Fruit fly (Drosophila melanogaster) whole organism, prepupa: ENCODE results near the gene CG3739.

Experiments
- Blimp-1 ChIP-seq: fragments of 200-800 bp; sonication (Bioruptor generic); optimal IDR thresholded peaks from 3 replicates; lab custom pipeline; 2017; ENCODE audit warnings: missing biosample characterization, missing genetic modification characterization, mild to moderate bottlenecking, moderate library complexity, missing genetic modification reagents
- CG10669 ChIP-seq: fragments of 200-800 bp; sonication (Bioruptor generic); optimal IDR thresholded peaks from 3 replicates; lab custom pipeline; 2018; ENCODE audit warnings: missing biosample characterization, mild to moderate bottlenecking, missing genetic modification characterization, moderate library complexity
- CG11762 ChIP-seq: fragments of 200-800 bp; sonication (Bioruptor generic); optimal IDR thresholded peaks from 3 replicates; lab custom pipeline; 2016; ENCODE audit warnings: missing biosample characterization, missing genetic modification characterization; ENCODE audit not compliant: insufficient read depth
- CG15336 ChIP-seq: fragments of 200-800 bp; sonication (Bioruptor generic); IDR thresholded peaks from 2 replicates; pipeline ENCODE4 v1.3.6; 2022; ENCODE audit warnings: missing biosample characterization, missing genetic modification characterization
- CG1621 ChIP-seq: fragments of 200-800 bp; sonication (Bioruptor generic); optimal IDR thresholded peaks from 3 replicates; lab custom pipeline; 2018; ENCODE audit warnings: missing biosample characterization, mild to moderate bottlenecking, missing genetic modification characterization
- CG16779 ChIP-seq: fragments of 200-800 bp; sonication (Bioruptor generic); optimal IDR thresholded peaks from 3 replicates; lab custom pipeline; 2017; ENCODE audit warnings: missing biosample characterization, mild to moderate bottlenecking, missing genetic modification characterization
- CG3032 ChIP-seq: fragments of 200-800 bp; optimal IDR thresholded peaks from 2 replicates; lab custom pipeline; 2019; ENCODE audit warnings: missing biosample characterization, mild to moderate bottlenecking, missing genetic modification characterization, moderate library complexity
- CG31627 ChIP-seq: fragments of 200-800 bp; sonication (Bioruptor generic); optimal IDR thresholded peaks from 3 replicates; lab custom pipeline; 2016; ENCODE audit warnings: missing biosample characterization, missing genetic modification characterization
- CG32006 ChIP-seq: fragments of 200-800 bp; sonication (Bioruptor generic); optimal IDR thresholded peaks from 3 replicates; lab custom pipeline; 2017; ENCODE audit warnings: missing biosample characterization, mild to moderate bottlenecking, missing genetic modification characterization
- CG3919 ChIP-seq: fragments of 200-800 bp; sonication (Bioruptor generic); optimal IDR thresholded peaks from 3 replicates; lab custom pipeline; 2016; ENCODE audit warnings: missing biosample characterization, missing genetic modification characterization
- CG4318 ChIP-seq: fragments of 200-800 bp; sonication (Bioruptor generic); optimal IDR thresholded peaks from 3 replicates; lab custom pipeline; 2017; ENCODE audit warnings: missing biosample characterization, mild to moderate bottlenecking, missing genetic modification characterization
- CG6276 ChIP-seq: fragments of 200-800 bp; sonication (Bioruptor generic); optimal IDR thresholded peaks from 2 replicates; lab custom pipeline; 2017; ENCODE audit warnings: missing biosample characterization, mild to moderate bottlenecking, missing genetic modification characterization
- CG6792 ChIP-seq: fragments of 200-800 bp; sonication (Bioruptor generic); optimal IDR thresholded peaks from 3 replicates; lab custom pipeline; 2016; ENCODE audit warnings: missing biosample characterization, missing genetic modification characterization
- CG6854 ChIP-seq: fragments of 200-800 bp; sonication (Bioruptor generic); optimal IDR thresholded peaks from 2 replicates; lab custom pipeline; 2017; ENCODE audit warnings: missing biosample characterization, mild to moderate bottlenecking, missing genetic modification characterization
- CG8119 ChIP-seq: fragments of 200-800 bp; sonication (Bioruptor generic); IDR thresholded peaks from 3 replicates; pipeline ENCODE4 v1.3.6; 2022; ENCODE audit warnings: missing biosample characterization, missing genetic modification characterization
- CG8319 ChIP-seq: fragments of 200-800 bp; sonication (Bioruptor generic); optimal IDR thresholded peaks from 3 replicates; lab custom pipeline; 2016; ENCODE audit warnings: missing biosample characterization, missing genetic modification characterization
- CG9139 ChIP-seq: fragments of 200-800 bp; sonication (Bioruptor generic); optimal IDR thresholded peaks from 3 replicates; lab custom pipeline; 2017; ENCODE audit warnings: missing biosample characterization, mild to moderate bottlenecking, missing genetic modification characterization
- Eip75B ChIP-seq: fragments of 200-800 bp; sonication (Bioruptor generic); optimal IDR thresholded peaks from 3 replicates; lab custom pipeline; 2016; ENCODE audit warnings: missing biosample characterization, missing genetic modification characterization
- Eip78C ChIP-seq: fragments of 200-800 bp; sonication (Bioruptor generic); peaks from one replicate; lab custom pipeline; 2016; ENCODE audit warnings: missing biosample characterization, missing genetic modification characterization
- Eip93F ChIP-seq: fragments of 200-800 bp; sonication (Bioruptor generic); optimal IDR thresholded peaks from 2 replicates; lab custom pipeline; 2016; ENCODE audit warnings: missing biosample characterization, mild to moderate bottlenecking, missing genetic modification characterization
- Ets96B ChIP-seq: fragments of 200-800 bp; optimal IDR thresholded peaks from 2 replicates; lab custom pipeline; 2019; ENCODE audit warnings: missing biosample characterization, mild to moderate bottlenecking, missing genetic modification characterization, moderate library complexity
- Gug ChIP-seq: fragments of 200-800 bp; sonication (Bioruptor generic); IDR thresholded peaks from 2 replicates; pipeline ENCODE4 v1.3.6; 2022; ENCODE audit warnings: missing biosample characterization, missing genetic modification characterization
- Hr39 ChIP-seq: fragments of 200-800 bp; sonication (Bioruptor generic); optimal IDR thresholded peaks from 2 replicates; lab custom pipeline; 2016; ENCODE audit warnings: missing biosample characterization, missing genetic modification characterization
- Lpt ChIP-seq: fragments of 200-800 bp; sonication (Bioruptor generic); optimal IDR thresholded peaks from 3 replicates; lab custom pipeline; 2016; ENCODE audit warnings: missing biosample characterization, missing genetic modification characterization
- Met ChIP-seq: fragments of 200-800 bp; sonication (Bioruptor generic); optimal IDR thresholded peaks from 3 replicates; lab custom pipeline; 2016; ENCODE audit warnings: missing biosample characterization, missing genetic modification characterization
- OdsH ChIP-seq: fragments of 200-800 bp; sonication (Bioruptor generic); optimal IDR thresholded peaks from 3 replicates; lab custom pipeline; 2016; ENCODE audit warnings: missing biosample characterization, missing genetic modification characterization
- Smox ChIP-seq: fragments of 200-800 bp; sonication (Bioruptor generic); optimal IDR thresholded peaks from 3 replicates; lab custom pipeline; 2016; ENCODE audit warnings: missing biosample characterization, missing genetic modification characterization
- Sox102F ChIP-seq: fragments of 200-800 bp; sonication (Bioruptor generic); optimal IDR thresholded peaks from 2 replicates; lab custom pipeline; 2016; ENCODE audit warnings: missing biosample characterization, mild to moderate bottlenecking, missing genetic modification characterization
- Sox14 ChIP-seq: fragments of 200-800 bp; sonication (Bioruptor generic); optimal IDR thresholded peaks from 3 replicates; lab custom pipeline; 2016; ENCODE audit warnings: missing biosample characterization, missing genetic modification characterization
- acj6 ChIP-seq: fragments of 200-800 bp; sonication (Bioruptor generic); optimal IDR thresholded peaks from 3 replicates; lab custom pipeline; 2016; ENCODE audit warnings: missing biosample characterization, missing genetic modification characterization
- dac ChIP-seq: fragments of 200-800 bp; sonication (Bioruptor generic); optimal IDR thresholded peaks from 2 replicates; lab custom pipeline; 2017; ENCODE audit warnings: missing biosample characterization, mild to moderate bottlenecking, missing genetic modification characterization
- esn ChIP-seq: fragments of 200-800 bp; sonication (Bioruptor generic); optimal IDR thresholded peaks from 2 replicates; lab custom pipeline; 2016; ENCODE audit warnings: missing biosample characterization, mild to moderate bottlenecking, missing genetic modification characterization, moderate library complexity
- fd59A ChIP-seq: fragments of 200-800 bp; sonication (Bioruptor generic); optimal IDR thresholded peaks from 2 replicates; lab custom pipeline; 2017; ENCODE audit warnings: missing biosample characterization, mild to moderate bottlenecking, missing genetic modification characterization, missing genetic modification reagents
- fd85E ChIP-seq: fragments of 200-800 bp; sonication (Bioruptor generic); optimal IDR thresholded peaks from 3 replicates; lab custom pipeline; 2016; ENCODE audit warnings: missing biosample characterization, missing genetic modification characterization
- fkh ChIP-seq: fragments of 200-800 bp; sonication (Bioruptor generic); optimal IDR thresholded peaks from 3 replicates; lab custom pipeline; 2017; ENCODE audit warnings: missing biosample characterization, mild to moderate bottlenecking, missing genetic modification characterization, moderate library complexity
- lz ChIP-seq: fragments of 200-800 bp; sonication (Bioruptor generic); optimal IDR thresholded peaks from 3 replicates; lab custom pipeline; 2016; ENCODE audit warnings: missing biosample characterization, missing genetic modification characterization
- net ChIP-seq: fragments of 200-800 bp; sonication (Bioruptor generic); optimal IDR thresholded peaks from 3 replicates; lab custom pipeline; 2016; ENCODE audit warnings: missing biosample characterization, missing genetic modification characterization
- pdm3 ChIP-seq: fragments of 200-800 bp; sonication (Bioruptor generic); optimal IDR thresholded peaks from 3 replicates; lab custom pipeline; 2016; ENCODE audit warnings: missing biosample characterization, missing genetic modification characterization
- salr ChIP-seq, 2 experiments: fragments of 200-800 bp; sonication (Bioruptor generic); optimal IDR thresholded peaks; 3 replicates each; lab custom pipeline; 2016 to 2018; ENCODE audit warnings: missing biosample characterization in 2 of 2, missing genetic modification characterization in 2 of 2, mild to moderate bottlenecking in 1 of 2
- spab ChIP-seq: fragments of 200-800 bp; sonication (Bioruptor generic); optimal IDR thresholded peaks from 2 replicates; lab custom pipeline; 2017; ENCODE audit warnings: missing biosample characterization, mild to moderate bottlenecking, missing genetic modification characterization, missing genetic modification reagents
- ss ChIP-seq, 2 experiments: fragments of 200-800 bp; sonication (Bioruptor generic); optimal IDR thresholded peaks; 2 replicates in 1 of 2; 3 replicates in 1 of 2; lab custom pipeline; 2017 to 2018; ENCODE audit warnings: mild to moderate bottlenecking in 2 of 2, missing biosample characterization in 2 of 2, missing genetic modification characterization in 2 of 2, moderate library complexity in 1 of 2
- svp ChIP-seq: fragments of 200-800 bp; sonication (Bioruptor generic); peaks from one replicate; lab custom pipeline; 2016; ENCODE audit warnings: missing biosample characterization, missing genetic modification characterization
- topi ChIP-seq: fragments of 200-800 bp; sonication (Bioruptor generic); optimal IDR thresholded peaks from 3 replicates; lab custom pipeline; 2016; ENCODE audit warnings: missing biosample characterization, missing genetic modification characterization
- vri ChIP-seq: fragments of 200-800 bp; sonication (Bioruptor generic); optimal IDR thresholded peaks from 3 replicates; lab custom pipeline; 2016; ENCODE audit warnings: missing biosample characterization, mild to moderate bottlenecking, missing genetic modification characterization

CG3739 gene

DNA sequence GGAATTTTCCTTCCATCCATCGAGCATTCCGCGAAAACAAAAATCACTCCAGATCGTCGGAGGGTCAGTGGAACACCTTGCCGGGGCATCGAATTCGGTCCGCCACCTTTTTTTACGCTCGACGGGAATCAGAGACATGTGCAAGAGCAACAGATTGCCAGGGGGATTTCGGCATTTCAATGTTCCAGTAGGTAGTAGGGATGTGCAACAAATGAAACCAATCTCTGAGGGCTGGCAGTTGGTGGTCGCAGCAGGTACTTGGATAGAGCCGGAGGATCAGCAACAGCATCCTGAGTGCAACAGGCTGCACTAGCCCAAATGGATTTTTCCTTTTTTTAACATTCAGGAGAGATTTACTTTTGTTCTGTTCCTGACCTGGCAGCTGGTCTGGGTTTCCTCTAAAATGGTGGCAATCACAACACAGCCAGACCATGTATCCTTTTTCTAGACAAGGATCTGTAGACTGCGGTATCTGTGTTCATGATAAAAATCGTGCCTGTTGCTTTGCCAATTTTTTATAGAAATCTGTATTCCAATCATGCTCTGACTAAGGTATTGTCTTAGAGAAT, 42.7 kb upstream of the CG3739 start:
- TF ChIP-seq lz (GFP tag; lab: Kevin White, UChicago): no peak
- TF ChIP-seq CG6792 (GFP tag; lab: Kevin White, UChicago): no peak
- TF ChIP-seq salr (GFP tag; optimal IDR thresholded peaks at IDR 0.05; lab: Kevin White, UChicago): no peak

DNA sequence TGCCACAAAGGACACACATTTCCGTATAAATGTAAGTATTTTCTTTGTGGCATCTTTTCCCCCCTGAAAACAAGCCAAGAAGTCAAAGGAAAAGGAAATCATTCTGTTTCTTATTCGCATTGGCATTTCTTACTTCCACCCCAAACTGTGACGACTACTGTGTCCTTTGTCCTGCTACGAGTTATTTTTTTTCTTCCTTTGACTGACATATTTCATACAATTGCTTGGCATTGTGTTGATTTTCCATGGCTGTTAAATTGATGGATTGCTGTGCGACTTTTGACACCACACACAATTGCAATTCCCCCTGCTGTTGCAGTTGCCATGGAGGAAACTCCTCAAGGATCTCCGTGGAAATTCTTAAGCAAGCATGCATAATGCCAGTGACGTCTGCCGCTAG, 41.0 kb upstream of the CG3739 start:
- TF ChIP-seq fd59A (GFP tag; lab: Kevin White, UChicago) (no peak), Blimp-1 (GFP tag; lab: Kevin White, UChicago) (no peak), CG6854 (GFP tag; lab: Kevin White, UChicago) (no peak), spab (no peak), Ets96B (tag; lab: Kevin White, UChicago) (no peak), CG8319 (no peak), pdm3 (GFP tag; lab: Kevin White, UChicago) (no peak), CG11762 (GFP tag; lab: Kevin White, UChicago) (no peak), Sox14 (GFP tag; lab: Kevin White, UChicago) (no peak), topi (no peak)
- TF ChIP-seq, all 60 proteins: peak for 0

DNA sequence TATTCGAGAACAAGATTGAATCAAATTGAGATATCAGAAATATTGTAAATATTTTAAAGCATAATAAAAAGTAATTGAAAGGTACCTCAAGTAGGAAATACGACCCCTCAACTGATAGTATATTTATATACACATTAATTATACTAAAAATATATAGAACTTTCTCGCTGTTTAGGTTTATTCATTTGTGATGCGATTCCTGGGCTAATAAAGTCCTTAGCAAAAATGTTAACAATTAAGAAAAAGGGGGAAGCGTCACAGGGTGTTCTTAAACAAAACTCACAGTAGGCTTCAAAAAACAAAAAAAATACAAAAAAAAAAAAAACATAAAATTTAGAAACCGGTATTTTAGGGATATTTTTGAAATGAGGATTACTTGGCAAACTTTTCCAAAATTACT, 39.4 kb upstream of the CG3739 start, which contains the start of gene CG43203:
CG43203 (plus strand) TSS at position 301 of the 400 bp plus-strand sequence.
- no peak for TF ChIP-seq fkh (GFP tag; lab: Kevin White, UChicago)
- TF ChIP-seq Met (GFP tag; lab: Kevin White, UChicago): no peak
- TF ChIP-seq Eip78C: peak; percentile 36
- peak; percentile 55 for TF ChIP-seq svp (GFP tag; lab: Kevin White, UChicago)

DNA sequence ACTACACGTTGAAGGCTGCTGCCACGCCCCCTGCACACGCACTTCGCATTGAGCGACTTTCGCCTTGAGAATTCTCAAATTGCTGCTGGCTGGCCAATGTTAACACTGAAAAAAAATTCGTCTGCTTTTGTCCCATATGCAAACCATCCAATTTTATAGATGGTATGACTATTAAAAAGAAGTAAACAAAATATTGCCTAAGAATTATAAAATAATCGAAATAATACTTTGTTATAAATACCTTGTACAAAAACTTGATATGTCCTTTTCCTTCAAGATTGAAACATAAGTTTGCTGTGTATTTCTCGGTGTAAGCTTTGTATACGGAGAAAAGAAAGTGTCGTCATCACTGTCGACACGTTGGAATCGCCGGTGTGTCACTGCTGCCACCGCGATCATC, 30.3 kb upstream of the CG3739 start:
- TF ChIP-seq CG6854 (GFP tag; lab: Kevin White, UChicago) (no peak), OdsH (GFP tag; lab: Kevin White, UChicago) (peak; percentile 35), CG9139 (GFP tag; lab: Kevin White, UChicago) (no peak), esn (GFP tag; lab: Kevin White, UChicago) (peak; percentile 53), CG10669 (no peak), CG4318 (GFP tag; lab: Kevin White, UChicago) (no peak), CG8119 (GFP tag; lab: Robert Waterston, UW) (no peak), Eip93F (no peak), Hr39 (GFP tag; lab: Kevin White, UChicago) (peak; percentile 35), Gug (GFP tag; lab: Robert Waterston, UW) (no peak), Ets96B (tag; lab: Kevin White, UChicago) (no peak), CG15336 (no peak), pdm3 (GFP tag; lab: Kevin White, UChicago) (peak; percentile 30), CG1621 (no peak), acj6 (peak; percentile 38), CG31627 (GFP tag; lab: Kevin White, UChicago) (peak; percentile 17), CG3032 (tag; lab: Kevin White, UChicago) (no peak), Met (GFP tag; lab: Kevin White, UChicago) (peak; percentile 55), fd85E (GFP tag; lab: Kevin White, UChicago) (no peak), dac (GFP tag; lab: Kevin White, UChicago) (no peak), Blimp-1 (GFP tag; lab: Kevin White, UChicago) (peak; percentile 28), vri (GFP tag; lab: Kevin White, UChicago) (no peak), Lpt (GFP tag; lab: Kevin White, UChicago) (no peak), net (GFP tag; lab: Kevin White, UChicago) (no peak), Eip75B (GFP tag; lab: Kevin White, UChicago) (peak; percentile 44), CG16779 (tag; lab: Kevin White, UChicago) (no peak), CG8319 (no peak), CG6276 (GFP tag; lab: Kevin White, UChicago) (no peak), svp (GFP tag; lab: Kevin White, UChicago) (no peak), CG3919 (no peak), Sox14 (GFP tag; lab: Kevin White, UChicago) (no peak), ss (GFP tag; optimal IDR thresholded peaks at IDR 0.05; lab: Kevin White, UChicago) (no peak), lz (GFP tag; lab: Kevin White, UChicago) (peak; percentile 41), CG6792 (GFP tag; lab: Kevin White, UChicago) (peak; percentile 21), CG32006 (GFP tag; lab: Kevin White, UChicago) (peak; percentile 12), spab (no peak), Smox (GFP tag; lab: Kevin White, UChicago) (peak; percentile 32), Sox102F (peak; percentile 45)
